Fruit fly (Drosophila melanogaster) whole organism, embryonic: ENCODE results near the gene Vm26Ac.

Experiments
- BtbVII ChIP-seq: fragments of 200-800 bp; sonication (Bioruptor generic); optimal IDR thresholded peaks from 3 replicates; lab custom pipeline; 2017; ENCODE audit warnings: missing biosample characterization, mild to moderate bottlenecking, missing genetic modification characterization
- CG1024 ChIP-seq: fragments of 200-800 bp; sonication (Bioruptor generic); IDR thresholded peaks from 2 replicates; pipeline ENCODE4 v1.3.6; 2022; ENCODE audit warnings: missing biosample characterization, missing genetic modification characterization
- CG10543 ChIP-seq: fragments of 200-800 bp; sonication (Bioruptor generic); optimal IDR thresholded peaks from 3 replicates; lab custom pipeline; 2017; ENCODE audit warnings: missing biosample characterization, mild to moderate bottlenecking, missing genetic modification characterization, moderate library complexity
- CG11504 ChIP-seq: fragments of 200-800 bp; sonication (Bioruptor generic); optimal IDR thresholded peaks from 3 replicates; lab custom pipeline; 2019; ENCODE audit warnings: missing biosample characterization, mild to moderate bottlenecking, missing genetic modification characterization, moderate library complexity
- CG14860 ChIP-seq: fragments of 200-800 bp; sonication (Bioruptor generic); IDR thresholded peaks from 3 replicates; pipeline ENCODE4 v1.3.6; 2022; ENCODE audit warnings: missing biosample characterization, missing genetic modification characterization; ENCODE audit not compliant: partially characterized antibody
- CG16779 ChIP-seq: fragments of 200-800 bp; sonication (Bioruptor generic); IDR thresholded peaks from 2 replicates; pipeline ENCODE4 v1.3.6; 2022; ENCODE audit warnings: missing biosample characterization, missing genetic modification characterization
- CG17912 ChIP-seq: fragments of 200-800 bp; sonication (Bioruptor generic); optimal IDR thresholded peaks from 2 replicates; lab custom pipeline; 2018; ENCODE audit warnings: missing biosample characterization, mild to moderate bottlenecking, missing genetic modification characterization
- CG18011 ChIP-seq: fragments of 200-800 bp; sonication (Bioruptor generic); optimal IDR thresholded peaks from 2 replicates; lab custom pipeline; 2017; ENCODE audit warnings: missing biosample characterization, missing genetic modification characterization, mild to moderate bottlenecking, moderate library complexity, missing genotype
- CG31441 ChIP-seq: fragments of 200-800 bp; sonication (Bioruptor generic); IDR thresholded peaks from 2 replicates; pipeline ENCODE4 v1.3.6; 2022; ENCODE audit warnings: missing biosample characterization, missing genetic modification characterization
- CG34422 ChIP-seq: fragments of 200-800 bp; sonication (Bioruptor generic); IDR thresholded peaks from 3 replicates; pipeline ENCODE4 v1.3.6; 2022; ENCODE audit warnings: missing biosample characterization, missing genetic modification characterization
- CG6854 ChIP-seq: fragments of 200-800 bp; sonication (Bioruptor generic); optimal IDR thresholded peaks from 3 replicates; lab custom pipeline; 2017; ENCODE audit warnings: missing biosample characterization, mild to moderate bottlenecking, missing genetic modification characterization
- CG7928 ChIP-seq: fragments of 200-800 bp; sonication (Bioruptor generic); optimal IDR thresholded peaks from 2 replicates; lab custom pipeline; 2017; ENCODE audit warnings: missing biosample characterization, mild to moderate bottlenecking, missing genetic modification characterization
- CG8388 ChIP-seq: fragments of 200-800 bp; sonication (Bioruptor generic); optimal IDR thresholded peaks from 2 replicates; lab custom pipeline; 2019; ENCODE audit warnings: missing biosample characterization, mild to moderate bottlenecking, missing genetic modification characterization, moderate library complexity
- Camta ChIP-seq: fragments of 200-800 bp; sonication (Bioruptor generic); optimal IDR thresholded peaks from 2 replicates; lab custom pipeline; 2016; ENCODE audit warnings: missing biosample characterization, missing genetic modification characterization
- D ChIP-seq, 2 experiments: fragments of 200-800 bp in 1 of 2; fragments of >200 bp in 1 of 2; sonication (Bioruptor generic) in 1 of 2; optimal IDR thresholded peaks; 2 replicates in 1 of 2; 3 replicates in 1 of 2; lab custom pipeline; 2017; ENCODE audit warnings: mild to moderate bottlenecking in 1 of 2, missing biosample characterization in 1 of 2, missing genetic modification characterization in 1 of 2, missing genetic modification reagents in 1 of 2
- D19B ChIP-seq: fragments of 200-800 bp; sonication (Bioruptor generic); optimal IDR thresholded peaks from 2 replicates; lab custom pipeline; 2017; ENCODE audit warnings: missing biosample characterization, mild to moderate bottlenecking, missing genetic modification characterization
- Dad ChIP-seq: fragments of 200-800 bp; sonication (Bioruptor generic); optimal IDR thresholded peaks from 3 replicates; lab custom pipeline; 2016; ENCODE audit warnings: missing biosample characterization, missing genetic modification characterization
- Ets97D ChIP-seq: fragments of 200-800 bp; sonication (Bioruptor generic); optimal IDR thresholded peaks from 3 replicates; lab custom pipeline; 2016; ENCODE audit warnings: missing biosample characterization, missing genetic modification characterization
- Hand ChIP-seq: fragments of 200-800 bp; sonication (Bioruptor generic); optimal IDR thresholded peaks from 2 replicates; lab custom pipeline; 2017; ENCODE audit warnings: mild to moderate bottlenecking, missing biosample characterization, missing genetic modification reagents, missing genetic modification characterization
- Hey ChIP-seq: fragments of 200-800 bp; sonication (Bioruptor generic); optimal IDR thresholded peaks from 3 replicates; lab custom pipeline; 2018; ENCODE audit warnings: missing biosample characterization, mild to moderate bottlenecking, missing genetic modification characterization
- MTF-1 ChIP-seq: fragments of 200-800 bp; sonication (Bioruptor generic); optimal IDR thresholded peaks from 2 replicates; lab custom pipeline; 2018; ENCODE audit warnings: missing biosample characterization, mild to moderate bottlenecking, missing genetic modification characterization, borderline replicate concordance
- Med ChIP-seq: fragments of 200-800 bp; sonication (Bioruptor generic); peaks from one replicate; lab custom pipeline; 2016; ENCODE audit warnings: missing biosample characterization, missing genetic modification characterization, mild to moderate bottlenecking, inconsistent platforms, moderate library complexity
- Neu2 ChIP-seq: fragments of 200-800 bp; sonication (Bioruptor generic); optimal IDR thresholded peaks from 3 replicates; lab custom pipeline; 2016; ENCODE audit warnings: missing biosample characterization, missing genetic modification characterization, borderline replicate concordance
- Ptx1 ChIP-seq: fragments of 200-800 bp; sonication (Bioruptor generic); IDR thresholded peaks from 2 replicates; pipeline ENCODE4 v1.3.6; 2022; ENCODE audit warnings: missing biosample characterization, missing genetic modification characterization
- Rfx ChIP-seq: fragments of 200-800 bp; sonication (Bioruptor generic); IDR thresholded peaks from 2 replicates; pipeline ENCODE4 v1.3.6; 2022; ENCODE audit warnings: missing biosample characterization, missing genetic modification characterization
- Vsx1 ChIP-seq: fragments of 200-800 bp; sonication (Bioruptor generic); optimal IDR thresholded peaks from 2 replicates; lab custom pipeline; 2017; ENCODE audit warnings: missing biosample characterization, mild to moderate bottlenecking, missing genetic modification characterization, missing genetic modification reagents
- bab2 ChIP-seq: fragments of 200-800 bp; sonication (Bioruptor generic); optimal IDR thresholded peaks from 2 replicates; lab custom pipeline; 2016; ENCODE audit warnings: missing biosample characterization, missing genetic modification characterization
- bowl ChIP-seq: fragments of 200-800 bp; sonication (Bioruptor generic); IDR thresholded peaks from 2 replicates; pipeline ENCODE4 v1.3.6; 2022; ENCODE audit warnings: missing biosample characterization, missing genetic modification characterization
- bsh ChIP-seq, 2 experiments: fragments of 200-800 bp; sonication (Bioruptor generic); optimal IDR thresholded peaks; 2 replicates each; lab custom pipeline; 2017 to 2018; ENCODE audit warnings: mild to moderate bottlenecking in 2 of 2, missing biosample characterization in 2 of 2, missing genetic modification characterization in 2 of 2, moderate library complexity in 1 of 2
- chm ChIP-seq: fragments of 200-800 bp; sonication (Bioruptor generic); IDR thresholded peaks from 2 replicates; pipeline ENCODE4 v1.3.6; 2022; ENCODE audit warnings: missing biosample characterization, missing genetic modification characterization
- dan ChIP-seq: fragments of 200-800 bp; sonication (Bioruptor generic); IDR thresholded peaks from 2 replicates; pipeline ENCODE4 v1.3.6; 2022; ENCODE audit warnings: missing biosample characterization, missing genetic modification characterization
- exex ChIP-seq: fragments of 200-800 bp; sonication (Bioruptor generic); optimal IDR thresholded peaks from 4 replicates; lab custom pipeline; 2018; ENCODE audit warnings: missing biosample characterization, mild to moderate bottlenecking, missing genetic modification characterization, moderate library complexity
- fd3F ChIP-seq: fragments of 200-800 bp; sonication (Bioruptor generic); optimal IDR thresholded peaks from 2 replicates; lab custom pipeline; 2018; ENCODE audit warnings: missing biosample characterization, mild to moderate bottlenecking, missing genetic modification characterization, moderate library complexity
- ftz-f1 ChIP-seq: fragments of 200-800 bp; sonication (Bioruptor generic); optimal IDR thresholded peaks from 2 replicates; lab custom pipeline; 2016; ENCODE audit warnings: missing biosample characterization, missing genetic modification characterization
- gem ChIP-seq: fragments of 200-800 bp; sonication (Bioruptor generic); optimal IDR thresholded peaks from 2 replicates; lab custom pipeline; 2019; ENCODE audit warnings: missing biosample characterization, mild to moderate bottlenecking, missing genetic modification characterization, moderate library complexity
- grn ChIP-seq: fragments of 200-800 bp; sonication (Bioruptor generic); optimal IDR thresholded peaks from 3 replicates; lab custom pipeline; 2017; ENCODE audit warnings: missing biosample characterization, missing genetic modification characterization
- gro ChIP-seq: fragments of 200-800 bp; sonication (Bioruptor generic); optimal IDR thresholded peaks from 2 replicates; lab custom pipeline; 2016; ENCODE audit warnings: missing biosample characterization, missing genetic modification characterization
- her ChIP-seq: fragments of 200-800 bp; sonication (Bioruptor generic); optimal IDR thresholded peaks from 2 replicates; lab custom pipeline; 2016; ENCODE audit warnings: missing biosample characterization, missing genetic modification characterization
- hkb ChIP-seq, 2 experiments: fragments of 200-800 bp in 1 of 2; fragments of >200 bp in 1 of 2; sonication (Bioruptor generic) in 1 of 2; IDR thresholded peaks in 1 of 2; optimal IDR thresholded peaks in 1 of 2; 2 replicates each; pipeline versions ENCODE4 v1.3.6 to Lab custom; 2017 to 2022; ENCODE audit warnings: missing biosample characterization in 1 of 2, missing genetic modification characterization in 1 of 2
- lab ChIP-seq: fragments of 200-800 bp; sonication (Bioruptor generic); optimal IDR thresholded peaks from 3 replicates; lab custom pipeline; 2017; ENCODE audit warnings: missing biosample characterization, missing genetic modification characterization, mild to moderate bottlenecking, moderate library complexity, missing genetic modification reagents
- onecut ChIP-seq: fragments of 200-800 bp; sonication (Bioruptor generic); IDR thresholded peaks from 2 replicates; pipeline ENCODE4 v1.3.6; 2022; ENCODE audit warnings: missing biosample characterization, missing genetic modification characterization
- org-1 ChIP-seq: fragments of 200-800 bp; sonication (Bioruptor generic); optimal IDR thresholded peaks from 2 replicates; lab custom pipeline; 2017; ENCODE audit warnings: missing biosample characterization, missing genetic modification characterization
- psq ChIP-seq: fragments of 200-800 bp; sonication (Bioruptor generic); optimal IDR thresholded peaks from 2 replicates; lab custom pipeline; 2017; ENCODE audit warnings: missing biosample characterization, missing genetic modification characterization
- rib ChIP-seq: fragments of 200-800 bp; sonication (Bioruptor generic); IDR thresholded peaks from 2 replicates; pipeline ENCODE4 v1.3.6; 2022; ENCODE audit warnings: missing biosample characterization, missing genetic modification characterization
- sisA ChIP-seq: fragments of 200-800 bp; sonication (Bioruptor generic); IDR thresholded peaks from 2 replicates; pipeline ENCODE4 v1.3.6; 2022; ENCODE audit warnings: missing biosample characterization, missing genetic modification characterization
- sug ChIP-seq: fragments of 200-800 bp; optimal IDR thresholded peaks from 2 replicates; lab custom pipeline; 2019; ENCODE audit warnings: missing biosample characterization, mild to moderate bottlenecking, missing genetic modification characterization, moderate library complexity

Gene Vm26Ac

DNA sequence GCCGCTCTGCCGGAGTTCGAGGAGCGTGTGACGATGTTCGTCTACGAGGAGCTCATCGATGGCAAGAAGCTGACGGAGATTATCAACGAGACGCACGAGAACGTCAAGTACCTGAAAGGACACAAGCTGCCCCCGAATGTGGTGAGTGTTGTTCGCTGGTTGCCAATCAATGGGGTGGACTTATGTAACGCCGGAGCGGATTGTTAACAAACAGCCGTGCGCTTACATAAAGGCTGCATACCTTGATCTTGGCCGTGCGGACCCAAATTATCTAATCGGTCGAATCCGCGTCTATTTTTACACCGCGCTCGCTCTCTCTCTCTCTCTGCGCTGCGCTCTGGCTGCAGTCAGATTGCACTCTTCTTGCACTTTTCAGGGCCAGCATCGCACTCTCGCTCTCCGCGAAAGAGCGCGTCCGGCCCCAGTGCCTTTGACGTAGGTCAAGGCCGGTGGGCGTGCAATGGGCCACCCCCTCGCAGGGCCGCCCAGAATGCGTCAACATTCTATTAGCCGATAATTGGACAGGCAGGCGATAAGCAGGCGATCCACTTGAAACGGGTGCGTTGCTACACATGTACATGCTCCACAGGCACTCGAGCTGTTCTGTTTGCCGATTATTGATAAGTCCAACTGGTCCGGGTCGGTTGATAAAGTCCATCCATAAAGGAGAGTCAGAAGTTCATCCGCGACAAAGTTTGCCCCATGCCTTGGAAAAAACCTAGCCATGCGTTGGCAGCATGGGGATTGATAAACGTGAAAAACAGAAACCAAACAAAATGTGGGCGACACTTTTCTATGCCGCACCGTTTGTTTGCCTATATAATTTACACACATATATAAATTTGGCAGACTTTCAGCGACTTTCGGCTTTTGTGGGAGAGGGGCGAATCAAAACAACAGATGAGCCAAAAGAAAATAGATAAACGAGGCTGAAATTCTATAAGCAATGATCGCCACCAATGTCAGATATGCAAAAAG lies 13.8 kb downstream of the Vm26Ac start (continued):
- TF ChIP-seq dan (GFP tag; lab: Robert Waterston, UW) (no peak), gem (tag; lab: Kevin White, UChicago) (no peak), CG34422 (GFP tag; lab: Robert Waterston, UW) (peak; percentile 35; the same call in 1 of the 3 replicates), Neu2 (GFP tag; lab: Kevin White, UChicago) (no peak), Hand (GFP tag; lab: Kevin White, UChicago) (no peak), onecut (GFP tag; lab: Robert Waterston, UW) (peak; percentile 18; the same call in 1 of the 2 replicates), CG10543 (GFP tag; lab: Kevin White, UChicago) (peak; percentile 38), fd3F (no peak), ftz-f1 (GFP tag; lab: Kevin White, UChicago) (peak; percentile 96), CG16779 (GFP tag; lab: Robert Waterston, UW) (no peak), psq (GFP tag; lab: Kevin White, UChicago) (no peak), Ets97D (GFP tag; lab: Kevin White, UChicago) (no peak), chm (GFP tag; lab: Robert Waterston, UW) (peak; percentile 76; the same call in 1 of the 2 replicates), bowl (peak; percentile 43; the same call in 1 of the 2 replicates), CG8388 (no peak), CG18011 (GFP tag; lab: Kevin White, UChicago) (no peak), Rfx (GFP tag; lab: Robert Waterston, UW) (peak; percentile 21; the same call in 1 of the 2 replicates), sug (peak; percentile 97), Vsx1 (peak; percentile 95), CG6854 (GFP tag; lab: Kevin White, UChicago) (no peak), MTF-1 (GFP tag; lab: Kevin White, UChicago) (no peak), CG31441 (GFP tag; lab: Robert Waterston, UW) (no peak), exex (peak; percentile 96), D (optimal IDR thresholded peaks at IDR 0.05; lab: Kevin White, UChicago) (no peak), D (GFP tag; optimal IDR thresholded peaks at IDR 0.05; lab: Kevin White, UChicago) (no peak), CG11504 (tag; lab: Kevin White, UChicago) (no peak), lab (GFP tag; lab: Kevin White, UChicago) (no peak), Camta (GFP tag; lab: Kevin White, UChicago) (no peak), Med (GFP tag; lab: Kevin White, UChicago) (peak; percentile 82), bab2 (no peak), grn (GFP tag; lab: Kevin White, UChicago) (peak; percentile 97), her (no peak), BtbVII (GFP tag; lab: Kevin White, UChicago) (no peak), hkb (optimal IDR thresholded peaks at IDR 0.05; lab: Kevin White, UChicago) (no peak), hkb (GFP tag; IDR thresholded peaks at IDR 0.05; lab: Robert Waterston, UW) (peak; percentile 63; the same call in 1 of the 2 replicates), rib (GFP tag; lab: Robert Waterston, UW) (peak; percentile 35; the same call in 1 of the 2 replicates), CG14860 (GFP tag; lab: Robert Waterston, UW) (no peak), Dad (GFP tag; lab: Kevin White, UChicago) (peak; percentile 34), sisA (GFP tag; lab: Robert Waterston, UW) (no peak), D19B (no peak), CG7928 (GFP tag; lab: Kevin White, UChicago) (no peak), Hey (tag; lab: Kevin White, UChicago) (peak; percentile 43), CG1024 (GFP tag; lab: Robert Waterston, UW) (no peak), gro (GFP tag; lab: Kevin White, UChicago) (peak; percentile 67), CG17912 (GFP tag; lab: Kevin White, UChicago) (peak; percentile 33), org-1 (no peak), bsh (GFP tag; optimal IDR thresholded peaks at IDR 0.05; lab: Kevin White, UChicago) (peak in 1 of 2 experiments; percentile 23), Ptx1 (0 out of 2 replicates have a peak, but pooled peaks have one; percentile 15)
